Worm (Caenorhabditis elegans) whole organism, L3 larva: Measurements from ENCODE around the gene ergo-1.

ENCODE experiments used
- ceh-9 ChIP-seq: sonication (generic microtip); optimal IDR thresholded peaks from 2 replicates; lab custom pipeline; 2018; ENCODE audit warnings: missing biosample characterization, missing genetic modification characterization
- egl-27 ChIP-seq: sonication (generic microtip); optimal IDR thresholded peaks from 4 replicates; lab custom pipeline; 2017; ENCODE audit warnings: missing biosample characterization, missing genetic modification reagents, missing genetic modification characterization
- elt-2 ChIP-seq: sonication (generic microtip); optimal IDR thresholded peaks from 2 replicates; lab custom pipeline; 2016; ENCODE audit warnings: missing genetic modification reagents, mild to moderate bottlenecking, missing genetic modification characterization, missing compliant biosample characterization
- elt-3 ChIP-seq, 3 experiments: fragments of 150-350 bp in 1 of 3; sonication (generic microtip) in 2 of 3; optimal IDR thresholded peaks; 2 replicates in 2 of 3; 4 replicates in 1 of 3; lab custom pipeline; 2014 to 2017; ENCODE audit warnings: missing biosample characterization in 3 of 3, missing genetic modification characterization in 3 of 3
- nhr-25 ChIP-seq: sonication (generic microtip); optimal IDR thresholded peaks from 2 replicates; lab custom pipeline; 2017; ENCODE audit warnings: missing biosample characterization, missing genetic modification characterization
- nhr-28 ChIP-seq: fragments of 150-350 bp; optimal IDR thresholded peaks from 2 replicates; lab custom pipeline; 2014; ENCODE audit warnings: missing biosample characterization, missing genetic modification characterization
- sea-2 ChIP-seq: fragments of 150-350 bp; sonication (generic microtip); optimal IDR thresholded peaks from 4 replicates; lab custom pipeline; 2014; ENCODE audit warnings: missing biosample characterization, missing genetic modification reagents, missing genetic modification characterization
- tbx-2 ChIP-seq: sonication (generic microtip); optimal IDR thresholded peaks from 2 replicates; lab custom pipeline; 2016; ENCODE audit warnings: mild to moderate bottlenecking, missing genetic modification characterization, missing compliant biosample characterization
- unc-62 ChIP-seq: fragments of 150-350 bp; sonication (generic microtip); optimal IDR thresholded peaks from 4 replicates; lab custom pipeline; 2014; ENCODE audit warnings: missing biosample characterization, missing genetic modification reagents, missing genetic modification characterization
- ztf-11 ChIP-seq: fragments of 150-350 bp; optimal IDR thresholded peaks from 2 replicates; lab custom pipeline; 2014; ENCODE audit warnings: missing biosample characterization, missing genetic modification characterization

DNA sequence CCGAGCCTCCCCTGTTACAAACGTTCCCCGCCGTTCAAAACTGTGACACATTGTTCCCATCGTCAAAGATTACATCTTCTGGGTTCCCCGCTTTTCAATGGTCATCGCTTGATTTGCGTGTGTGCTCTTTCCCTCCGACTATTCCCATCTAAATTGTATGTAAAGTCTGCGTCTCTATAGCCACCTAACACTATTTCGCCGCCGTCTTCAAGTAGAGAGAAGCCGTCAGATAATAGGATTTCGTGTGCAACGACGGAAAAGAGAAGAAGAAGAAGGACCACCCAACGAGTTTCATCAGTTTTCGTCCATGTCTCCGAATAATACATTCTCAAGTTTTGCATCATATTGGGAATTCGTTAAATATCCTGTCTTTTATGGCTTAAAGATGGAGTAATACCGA is 42.4 kb upstream of the ergo-1 start:
- no peak for TF ChIP-seq unc-62 (GFP tag; lab: Kevin White, UChicago)
- no peak for TF ChIP-seq elt-2
- TF ChIP-seq tbx-2 (tag; lab: Kevin White, UChicago) = no peak
- no peak for TF ChIP-seq egl-27 (tag; lab: Kevin White, UChicago)
- TF ChIP-seq nhr-28 (tag; lab: Kevin White, UChicago) = no peak
- no peak for TF ChIP-seq nhr-25
- TF ChIP-seq ceh-9 (tag; lab: Kevin White, UChicago) = peak; percentile 55
- no peak for TF ChIP-seq elt-3 (tag; optimal IDR thresholded peaks at IDR 0.05; lab: Kevin White, UChicago)
- TF ChIP-seq sea-2 (GFP tag; lab: Kevin White, UChicago) = no peak
- TF ChIP-seq ztf-11 (tag; lab: Kevin White, UChicago) = no peak
